Fruit fly (Drosophila melanogaster): Measurements from ENCODE around the gene CG2681.

CG2681 gene

DNA sequence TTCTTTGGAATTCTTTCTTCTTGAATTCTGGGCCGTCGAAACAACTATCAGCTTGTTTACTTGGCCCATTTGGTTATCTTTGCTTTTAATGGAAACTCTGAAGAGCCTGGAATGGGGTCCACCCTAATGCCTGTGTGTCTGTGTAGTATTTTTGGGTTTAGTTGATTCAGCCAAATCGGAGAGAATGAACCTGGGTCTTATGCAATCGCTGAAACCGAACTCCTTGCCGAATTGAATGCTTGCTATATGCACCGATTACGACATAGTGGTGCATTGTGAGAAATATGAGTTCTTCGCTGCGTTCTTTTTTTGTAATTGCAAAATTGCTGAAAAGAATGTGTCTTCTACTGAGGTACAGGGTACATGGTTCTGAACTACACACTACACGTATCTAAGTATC lies 21.6 kb upstream of the CG2681 start:
- no peak for TF ChIP-seq CG8478 (optimal IDR thresholded peaks at IDR 0.05)
- no peak for TF ChIP-seq psq (optimal IDR thresholded peaks at IDR 0.05)
- no peak for TF ChIP-seq EcR (GFP tag; optimal IDR thresholded peaks at IDR 0.05)
- TF ChIP-seq pan (optimal IDR thresholded peaks at IDR 0.05) = no peak

DNA sequence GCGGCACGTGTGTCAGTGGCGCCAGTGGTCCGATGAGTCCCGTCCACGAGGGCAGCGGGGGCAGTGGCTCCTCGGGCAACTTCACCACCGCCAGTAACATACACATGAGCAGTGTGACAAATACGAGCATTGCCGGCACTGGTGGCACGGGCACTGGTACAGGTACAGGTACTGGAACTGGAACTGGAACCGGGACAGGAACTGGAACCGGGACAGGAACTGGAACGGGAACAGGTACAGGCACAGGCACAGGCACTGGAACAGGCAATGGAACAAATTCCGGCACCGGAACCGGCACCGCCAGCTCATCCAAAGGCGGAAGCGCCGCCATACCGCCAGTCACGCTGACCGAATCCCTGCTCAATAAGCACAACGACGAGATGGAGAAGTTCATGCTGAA lies 18.1 kb upstream of the CG2681 start:
- TF ChIP-seq CG8478 (optimal IDR thresholded peaks at IDR 0.05) (no peak), psq (optimal IDR thresholded peaks at IDR 0.05) (no peak), Dll (optimal IDR thresholded peaks at IDR 0.05) (no peak), usp (GFP tag; optimal IDR thresholded peaks at IDR 0.05) (no peak), pan (optimal IDR thresholded peaks at IDR 0.05) (no peak)

DNA sequence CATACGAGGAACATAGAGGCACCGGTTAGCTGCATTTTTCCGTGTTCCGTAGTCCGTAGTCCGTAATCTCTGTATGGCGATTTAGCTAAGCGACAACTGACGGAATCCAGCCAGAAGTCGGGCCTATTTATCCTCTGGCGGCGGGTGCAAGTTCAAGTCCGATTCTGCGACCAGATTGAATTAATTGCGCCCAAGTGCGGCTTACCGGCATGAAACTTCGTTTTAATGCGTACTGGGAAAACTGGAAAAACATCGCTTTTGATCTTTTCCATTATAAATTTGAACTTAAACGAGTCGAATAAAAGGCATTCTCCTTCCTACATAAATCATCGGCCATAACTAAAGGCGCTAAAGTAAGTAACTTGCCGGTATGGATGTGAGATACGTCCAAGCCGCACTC lies 14.7 kb upstream of the CG2681 start, which contains the start of gene dyw:
Gene dyw (minus strand): TSS at position 101 of the 400 bp plus-strand sequence.
- no peak for TF ChIP-seq pan (optimal IDR thresholded peaks at IDR 0.05)

DNA sequence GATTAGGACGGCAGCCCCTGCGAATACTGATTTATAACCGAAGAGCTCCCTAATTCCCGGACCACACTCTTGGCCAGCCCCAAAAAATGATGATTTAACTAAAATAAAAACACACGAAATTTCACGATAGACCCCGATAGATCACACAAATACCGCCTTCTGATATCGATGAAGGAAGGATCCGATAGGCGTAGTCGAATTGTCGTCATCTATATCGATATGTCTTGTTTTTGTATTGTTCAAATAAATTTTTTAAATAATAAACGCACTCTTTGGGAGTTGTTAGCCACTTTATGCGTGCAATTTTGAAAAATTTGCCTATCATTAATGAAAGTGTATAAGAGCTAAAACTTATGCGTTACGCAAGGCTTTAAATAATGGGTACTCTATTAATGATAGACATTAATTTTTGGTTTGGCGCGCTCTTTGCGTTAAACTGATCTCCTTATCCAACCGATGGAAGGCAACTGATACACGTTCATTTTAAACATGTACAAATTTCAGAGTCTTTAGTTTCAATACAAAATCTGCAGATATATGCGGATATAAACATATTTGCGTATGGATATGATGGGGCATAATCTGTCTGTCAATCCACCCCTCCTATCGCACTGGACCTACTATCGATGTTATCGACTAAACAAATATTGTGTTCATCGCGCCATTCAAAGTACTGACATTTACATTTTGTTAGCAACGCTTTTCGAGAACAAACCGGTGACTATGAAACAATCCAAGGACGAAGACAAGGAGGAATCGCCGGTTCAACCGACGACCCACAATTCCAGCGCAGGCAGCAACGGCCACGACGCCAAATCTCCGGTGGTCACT lies 10.2 kb upstream of the CG2681 start, which contains the start of the genes Spg7 and Lint-O:
Gene Spg7 (minus strand): TSS at position 148 of the 831 bp plus-strand sequence.
Gene Lint-O (plus strand): TSS at position 638 of the 831 bp plus-strand sequence.
- no peak for TF ChIP-seq EcR (GFP tag; optimal IDR thresholded peaks at IDR 0.05)
- no peak for TF ChIP-seq CG8478 (optimal IDR thresholded peaks at IDR 0.05)
- TF ChIP-seq psq (optimal IDR thresholded peaks at IDR 0.05) = no peak
- TF ChIP-seq usp (GFP tag; optimal IDR thresholded peaks at IDR 0.05) = no peak
- no peak for TF ChIP-seq pan (optimal IDR thresholded peaks at IDR 0.05)
- no peak for TF ChIP-seq Dll (optimal IDR thresholded peaks at IDR 0.05)

DNA sequence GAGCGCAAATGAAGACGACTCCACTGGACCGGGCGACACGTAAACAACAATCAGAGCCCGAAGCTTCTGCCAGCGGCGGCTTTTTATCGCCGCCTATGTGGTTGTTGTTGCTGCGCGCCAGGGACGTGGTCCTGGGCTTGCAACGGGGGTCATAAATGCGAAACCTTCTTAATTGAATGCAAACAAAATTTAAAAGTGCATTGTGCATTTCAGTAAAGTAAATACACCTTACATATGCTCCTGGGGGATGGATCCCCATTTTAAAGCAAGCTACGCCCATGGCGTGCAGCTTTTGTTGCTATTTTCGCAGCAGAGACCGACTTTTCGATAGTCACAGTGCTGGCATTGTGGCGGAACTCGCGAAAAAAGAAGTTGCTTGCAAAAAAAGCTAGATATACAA lies 4.8 kb upstream of the CG2681 start, which contains the start of gene Ugalt:
Gene Ugalt (minus strand): TSS at position 160 of the 400 bp plus-strand sequence.
- TF ChIP-seq Dll (optimal IDR thresholded peaks at IDR 0.05) = no peak
- TF ChIP-seq pan (optimal IDR thresholded peaks at IDR 0.05) = no peak
- TF ChIP-seq usp (GFP tag; optimal IDR thresholded peaks at IDR 0.05) = no peak
- no peak for TF ChIP-seq EcR (GFP tag; optimal IDR thresholded peaks at IDR 0.05)
- TF ChIP-seq psq (optimal IDR thresholded peaks at IDR 0.05) = no peak
- no peak for TF ChIP-seq CG8478 (optimal IDR thresholded peaks at IDR 0.05)

DNA sequence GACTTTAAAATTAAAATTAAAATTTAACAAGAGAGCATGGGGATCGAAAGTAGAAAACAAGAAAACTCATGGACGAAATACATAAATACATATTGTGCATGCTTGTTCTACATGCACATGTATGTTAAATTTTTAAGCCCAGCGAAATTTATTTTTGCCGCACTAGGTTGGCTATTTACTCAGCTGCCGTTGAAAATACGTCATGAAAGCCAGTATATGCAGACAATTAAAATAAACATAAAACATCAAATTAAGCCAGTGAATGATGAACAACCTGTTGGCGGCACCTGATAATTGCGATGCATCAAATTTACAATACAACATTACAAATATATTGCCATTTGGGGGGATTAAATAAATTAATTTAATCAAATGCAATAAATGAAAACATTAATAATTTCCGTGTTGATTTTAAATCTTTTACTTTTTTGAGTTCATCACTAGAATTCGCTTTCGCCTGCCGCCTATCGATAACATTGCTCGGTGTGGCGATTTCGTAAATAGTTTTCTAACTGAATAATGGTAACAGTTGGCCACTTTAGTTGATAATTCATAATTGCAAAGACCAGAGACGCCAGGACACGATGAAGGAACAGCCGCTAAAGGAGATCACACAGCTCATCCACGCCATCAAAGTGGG lies 4.2 kb upstream of the CG2681 start, which contains the start of gene eIF2Bbeta:
Gene eIF2Bbeta (plus strand): TSS at position 438 of the 640 bp plus-strand sequence.
- TF ChIP-seq psq (optimal IDR thresholded peaks at IDR 0.05) (no peak), Dll (optimal IDR thresholded peaks at IDR 0.05) (no peak), pan (optimal IDR thresholded peaks at IDR 0.05) (no peak), EcR (GFP tag; optimal IDR thresholded peaks at IDR 0.05) (no peak), usp (GFP tag; optimal IDR thresholded peaks at IDR 0.05) (no peak), CG8478 (optimal IDR thresholded peaks at IDR 0.05) (no peak)

DNA sequence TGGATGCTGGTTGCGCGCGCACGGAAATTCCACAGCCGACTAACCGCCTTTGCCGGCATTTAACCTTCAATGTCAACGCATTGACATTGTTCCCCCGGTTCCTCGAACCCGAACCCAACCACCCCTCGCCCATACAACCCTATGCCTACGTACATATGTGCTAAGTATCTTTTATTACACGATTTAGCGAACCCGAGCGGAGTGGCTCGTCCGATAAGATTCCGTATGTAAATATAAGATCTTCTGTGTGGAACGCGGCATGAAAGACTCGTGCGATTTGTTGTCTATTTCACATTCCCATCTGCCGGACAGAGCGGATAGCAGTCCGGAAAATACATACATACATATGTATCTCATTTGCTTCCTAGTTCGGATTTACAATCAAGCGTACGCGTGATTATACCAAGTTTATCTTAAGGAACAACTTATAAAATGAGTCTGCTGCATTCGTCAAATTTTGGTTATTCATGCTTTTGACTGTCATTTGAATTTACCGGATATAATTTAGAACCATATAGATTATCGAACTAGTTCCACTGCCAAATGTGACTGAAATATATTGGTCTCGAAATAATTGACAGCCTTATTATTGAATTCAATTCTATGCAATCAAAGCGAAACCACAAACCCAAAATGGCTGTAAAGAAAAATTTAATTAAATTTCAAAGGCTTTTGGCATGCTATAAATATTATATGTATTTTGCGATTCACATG lies 950 bp upstream of the CG2681 start, which contains the start of gene CG2680:
Gene CG2680 (minus strand): TSS at position 51 of the 714 bp plus-strand sequence.
- no peak for TF ChIP-seq EcR (GFP tag; optimal IDR thresholded peaks at IDR 0.05)
- TF ChIP-seq Dll (optimal IDR thresholded peaks at IDR 0.05) = no peak
- TF ChIP-seq psq (optimal IDR thresholded peaks at IDR 0.05) = no peak
- TF ChIP-seq pan (optimal IDR thresholded peaks at IDR 0.05) = no peak
- no peak for TF ChIP-seq usp (GFP tag; optimal IDR thresholded peaks at IDR 0.05)
- no peak for TF ChIP-seq CG8478 (optimal IDR thresholded peaks at IDR 0.05)

DNA sequence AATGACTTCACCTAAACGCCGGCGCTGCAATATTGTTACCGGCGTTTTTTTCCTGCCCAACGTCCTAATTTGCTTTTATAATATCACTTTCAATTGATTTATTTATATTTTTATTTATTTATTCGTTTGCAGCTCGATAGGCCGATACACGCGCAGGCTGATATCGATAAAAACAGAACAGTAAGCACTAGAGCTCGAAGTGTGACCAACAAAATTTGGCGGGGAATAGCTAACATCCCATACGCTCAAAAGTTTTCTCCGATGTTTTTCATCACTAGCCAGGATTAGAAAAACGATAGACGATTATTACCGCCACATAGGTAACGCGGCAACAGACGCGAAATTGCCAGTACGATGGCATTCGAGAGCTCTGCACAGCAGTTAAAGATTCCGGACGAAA lies 5.3 kb downstream of the CG2681 start, which contains the start of the genes CG2685 and CG2694:
Gene CG2685 (minus strand): TSS at position 185 of the 400 bp plus-strand sequence.
Gene CG2694 (plus strand): TSS at position 304 of the 400 bp plus-strand sequence.
- TF ChIP-seq psq (optimal IDR thresholded peaks at IDR 0.05) = no peak
- TF ChIP-seq CG8478 (optimal IDR thresholded peaks at IDR 0.05) = no peak
- TF ChIP-seq pan (optimal IDR thresholded peaks at IDR 0.05) = no peak
- TF ChIP-seq Dll (optimal IDR thresholded peaks at IDR 0.05) = no peak
- TF ChIP-seq EcR (GFP tag; optimal IDR thresholded peaks at IDR 0.05) = no peak
- no peak for TF ChIP-seq usp (GFP tag; optimal IDR thresholded peaks at IDR 0.05)

DNA sequence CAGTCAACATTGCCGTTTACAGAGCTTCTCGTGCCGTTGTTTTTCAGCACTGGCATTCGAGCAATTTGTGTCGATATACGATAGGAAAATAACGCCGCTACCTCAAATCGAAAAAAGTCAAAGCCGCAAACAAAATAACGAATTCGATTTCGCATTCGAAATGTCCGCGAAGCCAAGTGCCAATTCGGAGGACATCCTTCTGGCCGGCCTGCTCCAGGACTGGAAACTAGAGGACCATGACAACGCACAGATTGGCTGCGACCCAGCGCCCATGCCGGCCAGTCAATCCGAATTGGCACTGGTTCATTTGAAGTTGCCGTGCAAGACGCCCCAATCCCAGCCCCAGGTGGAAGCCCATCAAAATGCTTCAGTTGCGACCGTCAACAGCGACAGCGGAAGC lies 6.2 kb downstream of the CG2681 start:
- TF ChIP-seq psq (optimal IDR thresholded peaks at IDR 0.05) (no peak), EcR (GFP tag; optimal IDR thresholded peaks at IDR 0.05) (no peak), CG8478 (optimal IDR thresholded peaks at IDR 0.05) (no peak), usp (GFP tag; optimal IDR thresholded peaks at IDR 0.05) (no peak), pan (optimal IDR thresholded peaks at IDR 0.05) (no peak), Dll (optimal IDR thresholded peaks at IDR 0.05) (no peak)

DNA sequence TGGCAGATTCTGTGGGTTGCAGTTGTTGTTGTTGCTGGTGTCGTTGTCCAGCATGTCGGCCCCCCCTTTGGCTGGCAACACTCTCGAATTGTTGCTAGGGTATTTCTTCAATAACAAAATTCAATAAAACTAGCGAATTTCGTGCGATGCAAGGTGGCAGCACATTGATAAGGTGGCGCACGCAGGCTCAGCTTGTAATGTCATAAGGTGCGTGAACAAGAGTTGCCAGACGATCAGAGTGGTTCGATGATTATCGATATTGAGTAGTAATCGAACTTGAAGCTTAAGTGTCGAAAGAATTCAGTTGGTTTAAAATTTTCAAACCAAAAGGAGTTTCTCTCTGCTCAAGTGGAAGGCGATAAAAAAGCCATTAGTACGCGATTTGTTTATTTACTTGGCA lies 11.6 kb downstream of the CG2681 start, which contains the start of gene CG2701:
Gene CG2701 (minus strand): TSS at position 206 of the 400 bp plus-strand sequence.
- no peak for TF ChIP-seq pan (optimal IDR thresholded peaks at IDR 0.05)

DNA sequence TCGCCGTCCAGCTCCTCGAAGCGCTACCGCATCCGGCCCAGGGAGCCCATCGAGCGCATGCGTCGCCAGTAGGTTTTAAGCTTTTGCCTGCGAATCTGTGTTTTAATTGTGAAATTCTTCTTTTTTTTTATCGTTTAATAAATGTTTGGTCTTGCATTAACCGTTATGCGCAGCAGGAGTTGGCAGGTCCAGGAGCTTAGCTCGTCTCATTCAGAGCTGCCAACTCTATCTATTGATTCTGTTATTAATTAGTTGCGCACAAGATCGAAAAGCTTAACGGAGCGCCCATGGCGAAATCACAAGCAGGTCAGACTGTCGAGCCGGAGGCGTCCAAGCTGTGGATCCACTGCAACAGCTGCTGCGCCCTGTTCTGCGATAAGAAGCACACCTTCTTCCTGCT lies 17.9 kb downstream of the CG2681 start, which contains the start of gene vilya:
Gene vilya (plus strand): TSS at position 259 of the 400 bp plus-strand sequence.
- TF ChIP-seq psq (optimal IDR thresholded peaks at IDR 0.05) (no peak), usp (GFP tag; optimal IDR thresholded peaks at IDR 0.05) (no peak), pan (optimal IDR thresholded peaks at IDR 0.05) (no peak), CG8478 (optimal IDR thresholded peaks at IDR 0.05) (no peak), EcR (GFP tag; optimal IDR thresholded peaks at IDR 0.05) (no peak), Dll (optimal IDR thresholded peaks at IDR 0.05) (no peak)

All from whole organism.